Worm (Caenorhabditis elegans) whole organism, L1 larva: ENCODE measurements around the gene cic-1.
A peak's percentile ranks its signal among the peaks of the same experiment; 100 is the strongest.

Experiments used
- C16A3.4 ChIP-seq: fragments of 150-350 bp; optimal IDR thresholded peaks from 2 replicates; lab custom pipeline; 2014; ENCODE audit warnings: missing biosample characterization, missing genetic modification characterization
- C34B4.2 ChIP-seq: sonication (generic microtip); optimal IDR thresholded peaks from 2 replicates; lab custom pipeline; 2017; ENCODE audit warnings: mild to moderate bottlenecking, missing genetic modification characterization, missing compliant biosample characterization
- Y116A8C.19 ChIP-seq: sonication (generic microtip); optimal IDR thresholded peaks from 2 replicates; lab custom pipeline; 2016; ENCODE audit warnings: missing compliant biosample characterization, missing genetic modification characterization, borderline replicate concordance
- aha-1 ChIP-seq: fragments of 150-350 bp; optimal IDR thresholded peaks from 2 replicates; lab custom pipeline; 2014; ENCODE audit warnings: missing biosample characterization, missing genetic modification characterization
- alr-1 ChIP-seq: fragments of 200-800 bp; sonication (Bioruptor generic); optimal IDR thresholded peaks from 2 replicates; lab custom pipeline; 2018; ENCODE audit warnings: borderline replicate concordance, mild to moderate bottlenecking, missing genetic modification characterization, missing compliant biosample characterization
- ama-1 ChIP-seq: fragments of 150-350 bp; optimal IDR thresholded peaks from 2 replicates; lab custom pipeline; 2014
- blmp-1 ChIP-seq: fragments of 150-350 bp; optimal IDR thresholded peaks from 2 replicates; lab custom pipeline; 2014; ENCODE audit warnings: missing biosample characterization, missing genetic modification characterization
- ceh-63 ChIP-seq: fragments of 200-800 bp; sonication (Bioruptor generic); optimal IDR thresholded peaks from 2 replicates; lab custom pipeline; 2018; ENCODE audit warnings: mild to moderate bottlenecking, missing genetic modification characterization, missing compliant biosample characterization
- ceh-8 ChIP-seq: fragments of 200-800 bp; sonication (Bioruptor generic); optimal IDR thresholded peaks from 2 replicates; lab custom pipeline; 2018; ENCODE audit warnings: mild to moderate bottlenecking, missing genetic modification characterization, moderate library complexity, missing compliant biosample characterization
- ceh-82 ChIP-seq, 3 experiments: fragments of 150-350 bp in 1 of 3; sonication (generic microtip) in 2 of 3; optimal IDR thresholded peaks; 2 replicates each; lab custom pipeline; 2014 to 2017; ENCODE audit warnings: missing biosample characterization in 3 of 3, missing genetic modification characterization in 3 of 3
- ceh-88 ChIP-seq: fragments of 200-800 bp; sonication (Bioruptor generic); IDR thresholded peaks from 2 replicates; pipeline ENCODE4 v1.3.6; 2022; ENCODE audit warnings: missing genetic modification characterization, missing compliant biosample characterization
- ces-1 ChIP-seq: fragments of 150-350 bp; optimal IDR thresholded peaks from 2 replicates; lab custom pipeline; 2014; ENCODE audit warnings: missing biosample characterization, missing genetic modification reagents, missing genetic modification characterization
- dsc-1 ChIP-seq: sonication (generic microtip); optimal IDR thresholded peaks from 2 replicates; lab custom pipeline; 2016; ENCODE audit warnings: mild to moderate bottlenecking, missing genetic modification characterization, missing compliant biosample characterization
- egl-13 ChIP-seq: sonication (generic microtip); optimal IDR thresholded peaks from 2 replicates; lab custom pipeline; 2016; ENCODE audit warnings: missing genotype, missing genetic modification reagents, missing genetic modification characterization, missing compliant biosample characterization
- elt-3 ChIP-seq, 6 experiments: fragments of 150-350 bp in 1 of 6; sonication (generic microtip); optimal IDR thresholded peaks; 2 replicates each; lab custom pipeline; 2017 to 2018; ENCODE audit warnings: missing biosample characterization in 6 of 6, missing genetic modification characterization in 6 of 6, inconsistent platforms in 1 of 6
- fkh-10 ChIP-seq: sonication (generic microtip); optimal IDR thresholded peaks from 2 replicates; lab custom pipeline; 2017; ENCODE audit warnings: missing biosample characterization, missing genetic modification reagents, missing genetic modification characterization
- fkh-4 ChIP-seq: sonication (generic microtip); optimal IDR thresholded peaks from 2 replicates; lab custom pipeline; 2016; ENCODE audit warnings: missing compliant biosample characterization, missing genetic modification characterization, borderline replicate concordance
- fkh-8 ChIP-seq: sonication (generic microtip); optimal IDR thresholded peaks from 2 replicates; lab custom pipeline; 2016; ENCODE audit warnings: mild to moderate bottlenecking, missing genetic modification characterization, missing compliant biosample characterization
- hlh-4 ChIP-seq: sonication (generic microtip); optimal IDR thresholded peaks from 2 replicates; lab custom pipeline; 2016; ENCODE audit warnings: mild to moderate bottlenecking, missing genetic modification characterization, missing compliant biosample characterization
- hpl-2 ChIP-seq: fragments of 150-350 bp; optimal IDR thresholded peaks from 2 replicates; lab custom pipeline; 2014; ENCODE audit warnings: missing biosample characterization, missing genetic modification reagents, missing genetic modification characterization
- irx-1 ChIP-seq: sonication (generic microtip); optimal IDR thresholded peaks from 2 replicates; lab custom pipeline; 2016; ENCODE audit warnings: missing genetic modification characterization, missing compliant biosample characterization
- jun-1 ChIP-seq: fragments of 150-350 bp; optimal IDR thresholded peaks from 2 replicates; lab custom pipeline; 2014; ENCODE audit warnings: missing biosample characterization, missing genetic modification reagents, missing genetic modification characterization
- lin-13 ChIP-seq: fragments of 150-350 bp; optimal IDR thresholded peaks from 2 replicates; lab custom pipeline; 2014; ENCODE audit warnings: missing biosample characterization, missing genetic modification reagents, missing genetic modification characterization
- lin-15B ChIP-seq: fragments of 150-350 bp; sonication (generic microtip); optimal IDR thresholded peaks from 3 replicates; lab custom pipeline; 2014; ENCODE audit warnings: missing biosample characterization, missing genetic modification characterization
- mab-9 ChIP-seq: fragments of 200-800 bp; sonication (Bioruptor generic); IDR thresholded peaks from 2 replicates; pipeline ENCODE4 v1.3.6; 2022; ENCODE audit warnings: missing genetic modification reagents, missing genetic modification characterization, missing compliant biosample characterization
- mdl-1 ChIP-seq, 2 experiments: fragments of 150-350 bp; optimal IDR thresholded peaks; 2 replicates each; lab custom pipeline; 2014 to 2017; ENCODE audit warnings: missing biosample characterization in 2 of 2, missing genetic modification characterization in 2 of 2, inconsistent platforms in 1 of 2
- mef-2 ChIP-seq: fragments of 150-350 bp; optimal IDR thresholded peaks from 2 replicates; lab custom pipeline; 2014; ENCODE audit warnings: missing biosample characterization, missing genetic modification characterization
- mep-1 ChIP-seq: fragments of 150-350 bp; optimal IDR thresholded peaks from 2 replicates; lab custom pipeline; 2014; ENCODE audit warnings: missing biosample characterization, missing genetic modification characterization
- nhr-11 ChIP-seq: fragments of 150-350 bp; optimal IDR thresholded peaks from 2 replicates; lab custom pipeline; 2014; ENCODE audit warnings: missing biosample characterization, missing genetic modification characterization
- nhr-20 ChIP-seq: sonication (generic microtip); optimal IDR thresholded peaks from 2 replicates; lab custom pipeline; 2016; ENCODE audit warnings: mild to moderate bottlenecking, missing genetic modification characterization, missing compliant biosample characterization
- nhr-237 ChIP-seq: fragments of 150-350 bp; optimal IDR thresholded peaks from 2 replicates; lab custom pipeline; 2014; ENCODE audit warnings: missing biosample characterization, missing genetic modification characterization
- nhr-28 ChIP-seq: fragments of 150-350 bp; optimal IDR thresholded peaks from 2 replicates; lab custom pipeline; 2014; ENCODE audit warnings: missing biosample characterization, missing genetic modification characterization
- nhr-76 ChIP-seq: sonication (generic microtip); optimal IDR thresholded peaks from 2 replicates; lab custom pipeline; 2017; ENCODE audit warnings: missing biosample characterization, missing genetic modification characterization
- nhr-85 ChIP-seq: sonication (generic microtip); peaks from one replicate; lab custom pipeline; 2016; ENCODE audit warnings: missing genetic modification characterization, inconsistent platforms, missing compliant biosample characterization
- nhr-90 ChIP-seq: sonication (generic microtip); optimal IDR thresholded peaks from 2 replicates; lab custom pipeline; 2016; ENCODE audit warnings: mild to moderate bottlenecking, missing genetic modification characterization, missing compliant biosample characterization; ENCODE audit not compliant: poor library complexity
- rnt-1 ChIP-seq: sonication (generic microtip); optimal IDR thresholded peaks from 2 replicates; lab custom pipeline; 2016; ENCODE audit warnings: mild to moderate bottlenecking, missing genetic modification characterization, moderate library complexity, missing compliant biosample characterization
- snpc-4 ChIP-seq: fragments of 150-350 bp; optimal IDR thresholded peaks from 2 replicates; lab custom pipeline; 2014; ENCODE audit warnings: missing biosample characterization, missing genetic modification characterization
- snu-23 ChIP-seq: sonication (generic microtip); optimal IDR thresholded peaks from 2 replicates; lab custom pipeline; 2016; ENCODE audit warnings: missing genetic modification characterization, missing compliant biosample characterization
- sptf-1 ChIP-seq: fragments of 150-350 bp; optimal IDR thresholded peaks from 2 replicates; lab custom pipeline; 2014; ENCODE audit warnings: missing biosample characterization, missing genetic modification characterization
- sup-37 ChIP-seq: fragments of 200-800 bp; sonication (Bioruptor generic); optimal IDR thresholded peaks from 2 replicates; lab custom pipeline; 2018; ENCODE audit warnings: mild to moderate bottlenecking, missing genetic modification characterization, missing compliant biosample characterization
- tbx-2 ChIP-seq: sonication (generic microtip); optimal IDR thresholded peaks from 2 replicates; lab custom pipeline; 2016; ENCODE audit warnings: missing genetic modification characterization, missing compliant biosample characterization
- tlp-1 ChIP-seq: fragments of 150-350 bp; optimal IDR thresholded peaks from 2 replicates; lab custom pipeline; 2014; ENCODE audit warnings: missing biosample characterization, missing genetic modification characterization
- unc-30 ChIP-seq: sonication (generic microtip); optimal IDR thresholded peaks from 2 replicates; lab custom pipeline; 2017; ENCODE audit warnings: missing biosample characterization, missing genetic modification characterization
- unc-86 ChIP-seq: sonication (generic microtip); optimal IDR thresholded peaks from 2 replicates; lab custom pipeline; 2016; ENCODE audit warnings: missing genetic modification characterization, missing compliant biosample characterization
- unc-98 ChIP-seq: fragments of 200-800 bp; sonication (Bioruptor generic); IDR thresholded peaks from 2 replicates; pipeline ENCODE4 v1.3.6; 2022; ENCODE audit warnings: missing genetic modification characterization, missing compliant biosample characterization
- zag-1 ChIP-seq: fragments of 150-350 bp; optimal IDR thresholded peaks from 2 replicates; lab custom pipeline; 2014; ENCODE audit warnings: missing biosample characterization, missing genetic modification characterization
- ztf-4 ChIP-seq: fragments of 150-350 bp; optimal IDR thresholded peaks from 2 replicates; lab custom pipeline; 2014; ENCODE audit warnings: missing biosample characterization, missing genetic modification characterization

The cic-1 gene

ce11 chrIII:2375918-2376317, 25.1 kb downstream of the cic-1 start, which contains the start of gene H14E04.2 (continued):
- TF ChIP-seq nhr-20 (tag; lab: Kevin White, UChicago), result peak; percentile 79
- TF ChIP-seq jun-1 (tag; lab: Kevin White, UChicago), result peak; percentile 72
- TF ChIP-seq irx-1, result peak; percentile 63
- TF ChIP-seq mdl-1 (tag; optimal IDR thresholded peaks at IDR 0.05; lab: Kevin White, UChicago), result peak in 1 of 2 experiments; percentile 73
- peak; percentile 32; the same call in 1 of the 2 replicates for TF ChIP-seq unc-98
- TF ChIP-seq C16A3.4 (tag; lab: Kevin White, UChicago), result peak; percentile 87
- TF ChIP-seq aha-1 (tag; lab: Kevin White, UChicago), result no peak
- peak; percentile 80 for TF ChIP-seq lin-13
- 0 out of 2 replicates have a peak, but pooled peaks have one; percentile 16 for TF ChIP-seq mab-9 (GFP tag; lab: Robert Waterston, UW)
- TF ChIP-seq unc-30 (tag; lab: Kevin White, UChicago), result no peak
- peak; percentile 0 for TF ChIP-seq nhr-11
- no peak for TF ChIP-seq ces-1 (GFP tag; lab: Kevin White, UChicago)
- no peak for TF ChIP-seq alr-1 (tag; lab: Kevin White, UChicago)
- peak in 2 of 6 experiments; percentile 61 to 85 for TF ChIP-seq elt-3 (tag; optimal IDR thresholded peaks at IDR 0.05; lab: Kevin White, UChicago)
- TF ChIP-seq ama-1 (lab: Kevin White, UChicago), result no peak
- no peak for TF ChIP-seq tlp-1 (tag; lab: Kevin White, UChicago)
- TF ChIP-seq nhr-90 (tag; lab: Kevin White, UChicago), result peak; percentile 73
- TF ChIP-seq ceh-82 (tag; optimal IDR thresholded peaks at IDR 0.05; lab: Kevin White, UChicago), result peak; percentile 78 to 84 (median 83)
- TF ChIP-seq mep-1 (tag; lab: Kevin White, UChicago), result peak; percentile 86
- TF ChIP-seq ceh-8 (GFP tag; lab: Kevin White, UChicago), result no peak
- no peak for TF ChIP-seq ztf-4 (tag; lab: Kevin White, UChicago)
- TF ChIP-seq hpl-2 (GFP tag; lab: Kevin White, UChicago), result no peak
- TF ChIP-seq mef-2 (tag; lab: Kevin White, UChicago), result no peak
- TF ChIP-seq sup-37 (GFP tag; lab: Kevin White, UChicago), result no peak
- TF ChIP-seq nhr-85, result peak; percentile 93
- 0 out of 2 replicates have a peak, but pooled peaks have one; percentile 24 for TF ChIP-seq ceh-88 (GFP tag; lab: Robert Waterston, UW)
- no peak for TF ChIP-seq nhr-76 (tag; lab: Kevin White, UChicago)
- TF ChIP-seq egl-13 (tag; lab: Kevin White, UChicago), result peak; percentile 65
- TF ChIP-seq blmp-1, result peak; percentile 82
- TF ChIP-seq fkh-10 (GFP tag; lab: Kevin White, UChicago), result peak; percentile 27
- no peak for TF ChIP-seq sptf-1
- no peak for TF ChIP-seq Y116A8C.19 (tag; lab: Kevin White, UChicago)
- TF ChIP-seq snpc-4 (tag; lab: Kevin White, UChicago), result peak; percentile 20
- TF ChIP-seq rnt-1, result peak; percentile 85
- peak; percentile 62 for TF ChIP-seq unc-86 (tag; lab: Kevin White, UChicago)
- peak; percentile 86 for TF ChIP-seq dsc-1 (tag; lab: Kevin White, UChicago)
- no peak for TF ChIP-seq zag-1 (tag; lab: Kevin White, UChicago)
- TF ChIP-seq C34B4.2 (tag; lab: Kevin White, UChicago), result no peak
- peak; percentile 23 for TF ChIP-seq fkh-4 (tag; lab: Kevin White, UChicago)
- peak; percentile 89 for TF ChIP-seq snu-23 (GFP tag; lab: Kevin White, UChicago)
- TF ChIP-seq nhr-237 (tag; lab: Kevin White, UChicago), result peak; percentile 28
- TF ChIP-seq, all 84 proteins: peak for 51

DNA sequence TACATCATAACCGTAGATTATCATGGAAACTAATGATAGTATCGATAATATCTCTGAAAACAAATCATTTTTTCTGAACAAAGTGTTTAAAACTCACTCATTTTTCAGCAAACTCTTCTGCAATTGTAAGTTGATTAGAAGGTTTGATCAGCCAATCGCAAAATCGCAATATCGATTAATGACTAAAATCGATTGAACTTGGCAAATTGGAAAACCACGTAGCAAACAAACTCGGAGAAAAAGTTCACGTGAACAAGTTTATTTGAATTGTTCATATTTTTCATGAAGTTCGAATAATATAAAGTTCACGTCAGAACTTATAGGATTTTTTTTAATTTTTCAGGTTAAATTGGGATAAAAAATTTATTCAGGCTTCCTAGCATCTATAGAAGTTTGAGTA, 29.2 kb downstream of the cic-1 start, which contains the start of gene H04J21.1:
Gene H04J21.1, minus strand, starts transcription at position 101 of the 400 bp plus-strand sequence.
- TF ChIP-seq lin-15B (tag; lab: Kevin White, UChicago), result no peak
- TF ChIP-seq hlh-4 (tag; lab: Kevin White, UChicago), result no peak
- no peak for TF ChIP-seq fkh-4 (tag; lab: Kevin White, UChicago)
- TF ChIP-seq fkh-8, result no peak
- no peak for TF ChIP-seq tbx-2 (tag; lab: Kevin White, UChicago)
- no peak for TF ChIP-seq ceh-63 (GFP tag; lab: Kevin White, UChicago)
- TF ChIP-seq nhr-20 (tag; lab: Kevin White, UChicago), result no peak
- TF ChIP-seq sptf-1, result no peak
- no peak for TF ChIP-seq nhr-28 (tag; lab: Kevin White, UChicago)
- TF ChIP-seq alr-1 (tag; lab: Kevin White, UChicago), result no peak
- TF ChIP-seq snu-23 (GFP tag; lab: Kevin White, UChicago), result no peak
